Worm (Caenorhabditis elegans) whole organism, young adult: ENCODE measurements around the gene lgc-31.
A peak's percentile ranks its signal among the peaks of the same experiment; 100 is the strongest.

ENCODE experiments used
- B0019.2 ChIP-seq: fragments of 200-800 bp; sonication (Bioruptor generic); conservative IDR thresholded peaks from 2 replicates; pipeline ENCODE4 v1.3.6; 2022; ENCODE audit warnings: missing genetic modification reagents, missing genetic modification characterization, missing compliant biosample characterization
- B0261.1 ChIP-seq: sonication (generic microtip); optimal IDR thresholded peaks from 2 replicates; lab custom pipeline; 2016; ENCODE audit warnings: mild to moderate bottlenecking, missing genetic modification characterization, moderate library complexity, missing compliant biosample characterization
- B0336.3 ChIP-seq: fragments of 200-800 bp; sonication (Bioruptor generic); IDR thresholded peaks from 2 replicates; pipeline ENCODE4 v1.3.6; 2022; ENCODE audit warnings: missing genetic modification characterization, missing compliant biosample characterization
- C17E4.6 ChIP-seq: fragments of 200-800 bp; sonication (Bioruptor generic); IDR thresholded peaks from 2 replicates; pipeline ENCODE4 v1.3.6; 2022; ENCODE audit warnings: missing genetic modification reagents, missing genetic modification characterization, missing compliant biosample characterization
- F23B12.7 ChIP-seq: sonication (generic microtip); optimal IDR thresholded peaks from 2 replicates; lab custom pipeline; 2017; ENCODE audit warnings: missing genetic modification characterization, mild to moderate bottlenecking, missing compliant biosample characterization, antibody characterized with exemption, moderate library complexity; ENCODE audit not compliant: insufficient read depth
- K12H6.12 ChIP-seq: fragments of 200-800 bp; sonication (Bioruptor generic); optimal IDR thresholded peaks from 2 replicates; lab custom pipeline; 2018; ENCODE audit warnings: mild to moderate bottlenecking, missing genetic modification characterization, missing compliant biosample characterization
- Y56A3A.18 ChIP-seq: fragments of 200-800 bp; sonication (Bioruptor generic); IDR thresholded peaks from 2 replicates; pipeline ENCODE4 v1.3.6; 2022; ENCODE audit warnings: missing genetic modification reagents, missing genetic modification characterization, missing compliant biosample characterization
- akir-1 ChIP-seq: fragments of 200-800 bp; sonication (Bioruptor generic); optimal IDR thresholded peaks from 2 replicates; lab custom pipeline; 2018; ENCODE audit warnings: mild to moderate bottlenecking, missing genetic modification characterization, moderate library complexity, missing compliant biosample characterization
- ama-1 ChIP-seq, 3 experiments: fragments of 150-350 bp in 1 of 3; sonication (generic microtip) in 2 of 3; optimal IDR thresholded peaks; 2 replicates each; lab custom pipeline; 2014 to 2018; ENCODE audit warnings: missing biosample characterization in 2 of 3, missing genetic modification characterization in 2 of 3, missing genetic modification reagents in 2 of 3
- aptf-2 ChIP-seq: fragments of 200-800 bp; sonication (Bioruptor generic); conservative IDR thresholded peaks from 2 replicates; pipeline ENCODE4 v1.3.6; 2022; ENCODE audit warnings: missing genetic modification reagents, missing genetic modification characterization, missing compliant biosample characterization
- atf-7 ChIP-seq: sonication (generic microtip); optimal IDR thresholded peaks from 2 replicates; lab custom pipeline; 2017; ENCODE audit warnings: mild to moderate bottlenecking, missing genetic modification characterization, missing compliant biosample characterization
- attf-3 ChIP-seq: fragments of 200-800 bp; sonication (Bioruptor generic); conservative IDR thresholded peaks from 2 replicates; pipeline ENCODE4 v1.3.6; 2022; ENCODE audit warnings: missing genetic modification reagents, missing genetic modification characterization, missing compliant biosample characterization
- ccch-3 ChIP-seq: fragments of 200-800 bp; sonication (Bioruptor generic); optimal IDR thresholded peaks from 2 replicates; lab custom pipeline; 2018; ENCODE audit warnings: mild to moderate bottlenecking, missing genetic modification characterization, missing compliant biosample characterization
- ceh-91 ChIP-seq: fragments of 200-800 bp; sonication (Bioruptor generic); IDR thresholded peaks from 2 replicates; pipeline ENCODE4 v1.3.6; 2022; ENCODE audit warnings: missing genetic modification reagents, missing genetic modification characterization, missing compliant biosample characterization
- chd-7 ChIP-seq: sonication (generic microtip); optimal IDR thresholded peaks from 2 replicates; lab custom pipeline; 2016; ENCODE audit warnings: mild to moderate bottlenecking, missing genetic modification characterization, moderate library complexity, missing compliant biosample characterization
- efl-1 ChIP-seq: fragments of 150-350 bp; optimal IDR thresholded peaks from 2 replicates; lab custom pipeline; 2014; ENCODE audit warnings: missing biosample characterization, missing genetic modification reagents, missing genetic modification characterization
- hlh-12 ChIP-seq: sonication (generic microtip); optimal IDR thresholded peaks from 2 replicates; lab custom pipeline; 2016; ENCODE audit warnings: missing genetic modification characterization, missing compliant biosample characterization
- hmg-1.2 ChIP-seq: fragments of 200-800 bp; sonication (Bioruptor generic); IDR thresholded peaks from 2 replicates; pipeline ENCODE4 v1.3.6; 2022; ENCODE audit warnings: missing genetic modification reagents, missing genetic modification characterization, missing compliant biosample characterization
- hrde-1 ChIP-seq: sonication (generic microtip); optimal IDR thresholded peaks from 2 replicates; lab custom pipeline; 2016; ENCODE audit warnings: missing genetic modification characterization, mild to moderate bottlenecking, missing compliant biosample characterization, moderate library complexity, missing genotype, missing genetic modification reagents, borderline replicate concordance
- hsf-1 ChIP-seq: fragments of 200-800 bp; sonication (Bioruptor generic); IDR thresholded peaks from 2 replicates; pipeline ENCODE4 v1.3.6; 2022; ENCODE audit warnings: missing genetic modification reagents, missing genetic modification characterization, missing compliant biosample characterization
- lag-1 ChIP-seq: fragments of 200-800 bp; sonication (Bioruptor generic); IDR thresholded peaks from 2 replicates; pipeline ENCODE4 v1.3.6; 2022; ENCODE audit warnings: missing genetic modification reagents, missing genetic modification characterization, missing compliant biosample characterization
- lin-54 ChIP-seq: fragments of 200-800 bp; sonication (Bioruptor generic); optimal IDR thresholded peaks from 2 replicates; lab custom pipeline; 2018; ENCODE audit warnings: mild to moderate bottlenecking, missing genetic modification characterization, missing compliant biosample characterization
- lsl-1 ChIP-seq: fragments of 200-800 bp; sonication (Bioruptor generic); optimal IDR thresholded peaks from 2 replicates; lab custom pipeline; 2018; ENCODE audit warnings: mild to moderate bottlenecking, missing genetic modification characterization, moderate library complexity, missing compliant biosample characterization
- madf-6 ChIP-seq: fragments of 200-800 bp; sonication (Bioruptor generic); IDR thresholded peaks from 2 replicates; pipeline ENCODE4 v1.3.6; 2022; ENCODE audit warnings: missing genetic modification reagents, missing genetic modification characterization, missing compliant biosample characterization
- mes-4 ChIP-seq: sonication (generic microtip); optimal IDR thresholded peaks from 2 replicates; lab custom pipeline; 2016; ENCODE audit warnings: missing genotype, missing genetic modification characterization, missing compliant biosample characterization
- nhr-120 ChIP-seq: fragments of 200-800 bp; sonication (Bioruptor generic); IDR thresholded peaks from 2 replicates; pipeline ENCODE4 v1.3.6; 2022; ENCODE audit warnings: missing genetic modification characterization, missing compliant biosample characterization
- nhr-27 ChIP-seq: fragments of 200-800 bp; sonication (Bioruptor generic); optimal IDR thresholded peaks from 2 replicates; lab custom pipeline; 2018; ENCODE audit warnings: mild to moderate bottlenecking, missing genetic modification characterization, moderate library complexity, missing compliant biosample characterization
- nhr-80 ChIP-seq: sonication (generic microtip); optimal IDR thresholded peaks from 2 replicates; lab custom pipeline; 2016; ENCODE audit warnings: missing genetic modification characterization, missing compliant biosample characterization
- pbrm-1 ChIP-seq: fragments of 200-800 bp; sonication (Bioruptor generic); IDR thresholded peaks from 2 replicates; pipeline ENCODE4 v1.3.6; 2022; ENCODE audit warnings: missing genetic modification reagents, missing genetic modification characterization, missing compliant biosample characterization
- rcor-1 ChIP-seq: fragments of 200-800 bp; sonication (Bioruptor generic); IDR thresholded peaks from 2 replicates; pipeline ENCODE4 v1.3.6; 2022; ENCODE audit warnings: missing genetic modification reagents, missing genetic modification characterization, missing compliant biosample characterization
- rpc-1 ChIP-seq, 2 experiments: fragments of 150-350 bp in 1 of 2; sonication (generic microtip) in 1 of 2; optimal IDR thresholded peaks; 2 replicates each; lab custom pipeline; 2014 to 2018; ENCODE audit warnings: missing biosample characterization in 1 of 2, missing genetic modification characterization in 1 of 2, missing genetic modification reagents in 1 of 2, missing genotype in 1 of 2
- snpc-1.1 ChIP-seq: sonication (generic microtip); optimal IDR thresholded peaks from 2 replicates; lab custom pipeline; 2017; ENCODE audit warnings: missing genetic modification characterization, mild to moderate bottlenecking, missing compliant biosample characterization, antibody characterized with exemption, moderate library complexity, missing genotype, missing genetic modification reagents; ENCODE audit not compliant: insufficient read depth
- sptf-2 ChIP-seq: fragments of 200-800 bp; sonication (Bioruptor generic); optimal IDR thresholded peaks from 2 replicates; lab custom pipeline; 2018; ENCODE audit warnings: mild to moderate bottlenecking, missing genetic modification characterization, missing compliant biosample characterization
- tbp1 ChIP-seq: fragments of 200-800 bp; sonication (Bioruptor generic); optimal IDR thresholded peaks from 2 replicates; lab custom pipeline; 2018; ENCODE audit warnings: mild to moderate bottlenecking, missing genetic modification characterization, missing compliant biosample characterization
- tbx-9 ChIP-seq: sonication (generic microtip); optimal IDR thresholded peaks from 2 replicates; lab custom pipeline; 2016; ENCODE audit warnings: borderline replicate concordance, missing genetic modification characterization, inconsistent platforms, missing compliant biosample characterization
- xnd-1 ChIP-seq: sonication (generic microtip); optimal IDR thresholded peaks from 2 replicates; lab custom pipeline; 2016; ENCODE audit warnings: missing genotype, missing genetic modification reagents, missing genetic modification characterization, missing compliant biosample characterization
- zfh-2 ChIP-seq: fragments of 200-800 bp; sonication (Bioruptor generic); conservative IDR thresholded peaks from 2 replicates; pipeline ENCODE4 v1.3.6; 2022; ENCODE audit warnings: missing genetic modification reagents, missing genetic modification characterization, missing compliant biosample characterization
- zim-3 ChIP-seq: sonication (generic microtip); optimal IDR thresholded peaks from 2 replicates; lab custom pipeline; 2017; ENCODE audit warnings: mild to moderate bottlenecking, missing genetic modification characterization, moderate library complexity, missing compliant biosample characterization
- ztf-22 ChIP-seq: fragments of 200-800 bp; sonication (Bioruptor generic); optimal IDR thresholded peaks from 2 replicates; lab custom pipeline; 2018; ENCODE audit warnings: mild to moderate bottlenecking, missing genetic modification characterization, moderate library complexity, missing compliant biosample characterization
- ztf-25 ChIP-seq: fragments of 200-800 bp; sonication (Bioruptor generic); IDR thresholded peaks from 2 replicates; pipeline ENCODE4 v1.3.6; 2022; ENCODE audit warnings: missing genetic modification reagents, missing genetic modification characterization, missing compliant biosample characterization
- ztf-26 ChIP-seq: sonication (generic microtip); optimal IDR thresholded peaks from 2 replicates; lab custom pipeline; 2017; ENCODE audit warnings: missing genetic modification characterization, missing compliant biosample characterization

Gene lgc-31

DNA sequence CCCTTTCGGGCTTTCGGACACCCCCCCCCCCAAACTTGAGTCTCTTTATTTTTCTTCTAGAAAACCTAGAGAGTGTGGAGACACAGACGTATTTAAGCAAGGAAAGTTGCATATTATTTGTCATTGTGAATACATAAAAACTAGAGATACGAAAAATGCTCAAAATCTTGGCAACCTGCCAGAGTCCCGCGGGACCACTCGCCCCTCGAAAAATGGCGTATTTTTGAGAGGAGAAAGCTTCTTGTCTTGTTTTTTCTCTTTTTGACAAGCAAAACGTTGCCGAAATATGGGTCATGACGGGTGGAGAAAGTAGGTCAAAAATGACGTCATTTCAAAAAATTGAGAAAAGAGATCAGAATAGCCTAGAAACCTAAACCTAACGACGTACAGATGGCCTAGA, 1.4 kb downstream of the lgc-31 start:
- TF ChIP-seq ceh-91 (GFP tag; lab: Robert Waterston, UW) (no peak), atf-7 (tag; lab: Kevin White, UChicago) (peak; percentile 15), lin-54 (GFP tag; lab: Kevin White, UChicago) (no peak), ccch-3 (GFP tag; lab: Kevin White, UChicago) (no peak)

DNA sequence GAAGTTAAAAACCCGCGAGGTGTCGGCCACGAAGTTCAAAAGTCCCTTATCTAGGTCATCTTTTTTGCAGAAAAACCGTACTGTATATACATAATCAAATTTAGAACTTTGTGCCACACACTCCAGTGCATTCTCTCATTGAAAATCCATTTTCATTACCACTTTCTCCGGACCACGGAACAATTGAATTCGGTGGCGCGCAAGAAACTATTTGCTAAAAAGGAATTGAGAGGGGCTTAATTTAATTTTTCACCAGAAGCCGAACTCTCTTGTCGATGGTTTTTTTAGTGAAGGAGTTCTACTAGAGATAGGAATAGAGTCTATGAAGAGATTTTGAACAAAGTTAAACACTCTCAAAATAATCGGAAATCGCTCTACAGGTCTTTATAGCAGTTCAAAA, 2.0 kb downstream of the lgc-31 start:
- TF ChIP-seq lsl-1 (GFP tag; lab: Kevin White, UChicago) (no peak), B0019.2 (GFP tag; lab: Robert Waterston, UW) (no peak), sptf-2 (GFP tag; lab: Kevin White, UChicago) (no peak), hrde-1 (no peak), akir-1 (GFP tag; lab: Kevin White, UChicago) (no peak), hsf-1 (GFP tag; lab: Robert Waterston, UW) (no peak), ztf-22 (GFP tag; lab: Kevin White, UChicago) (no peak), nhr-120 (GFP tag; lab: Robert Waterston, UW) (no peak)

DNA sequence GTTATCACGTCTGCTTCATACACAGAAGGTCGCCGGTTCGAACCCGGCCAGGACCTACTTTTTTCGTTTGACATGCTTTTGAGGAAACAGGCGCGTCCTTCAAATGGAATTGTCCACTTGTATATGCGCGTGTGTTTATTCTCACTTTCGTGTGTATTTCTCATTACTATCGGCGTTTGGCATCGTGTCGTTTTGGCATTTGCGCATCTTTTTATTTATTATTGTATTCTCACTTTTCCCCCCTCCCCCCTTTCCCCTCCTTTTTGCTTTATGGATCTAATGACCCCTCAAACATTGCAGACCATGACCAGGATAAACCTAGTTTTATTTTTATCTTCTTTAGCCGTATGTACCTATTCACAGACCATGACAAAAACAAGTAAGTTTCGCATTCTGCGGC, 4.4 kb downstream of the lgc-31 start, which contains the start of gene F21A3.3:
F21A3.3 (plus strand) TSS at position 301 of the 400 bp plus-strand sequence.
- no peak for TF ChIP-seq snpc-1.1 (tag; lab: Kevin White, UChicago)
- no peak for TF ChIP-seq B0336.3 (GFP tag; lab: Robert Waterston, UW)
- no peak for TF ChIP-seq hlh-12 (tag; lab: Kevin White, UChicago)
- TF ChIP-seq mes-4 (tag; lab: Kevin White, UChicago): no peak
- no peak for TF ChIP-seq nhr-27 (tag; lab: Kevin White, UChicago)
- no peak for TF ChIP-seq ama-1 (optimal IDR thresholded peaks at IDR 0.05; lab: Kevin White, UChicago)
- no peak for TF ChIP-seq ama-1 (GFP tag; optimal IDR thresholded peaks at IDR 0.05; lab: Kevin White, UChicago)

DNA sequence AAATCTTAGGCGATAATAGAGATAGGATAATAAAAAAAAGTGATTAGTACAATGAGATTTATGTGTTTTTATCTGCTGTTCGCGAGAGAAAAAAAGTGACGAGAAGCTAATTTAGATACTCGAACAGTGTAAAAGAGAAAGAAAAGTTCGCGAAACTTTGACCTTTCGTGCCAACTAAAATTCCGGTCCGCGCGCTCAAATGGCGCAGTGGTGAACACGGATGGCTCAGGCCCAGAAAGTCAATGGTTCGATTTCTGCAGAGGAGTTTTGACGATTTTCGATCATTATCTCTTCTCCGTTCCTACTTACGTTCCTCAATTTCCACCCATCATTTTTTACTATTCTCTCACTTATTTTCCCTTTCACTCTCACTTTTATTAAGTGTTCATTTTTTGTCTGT, 5.3 kb downstream of the lgc-31 start:
- TF ChIP-seq rcor-1 (GFP tag; lab: Robert Waterston, UW) (no peak), tbp1 (GFP tag; lab: Kevin White, UChicago) (peak; percentile 71), rpc-1 (optimal IDR thresholded peaks at IDR 0.05; lab: Kevin White, UChicago) (no peak), rpc-1 (tag; optimal IDR thresholded peaks at IDR 0.05; lab: Kevin White, UChicago) (peak; percentile 53), K12H6.12 (tag; lab: Kevin White, UChicago) (no peak), zim-3 (tag; lab: Kevin White, UChicago) (no peak), B0261.1 (tag; lab: Kevin White, UChicago) (peak; percentile 11)

DNA sequence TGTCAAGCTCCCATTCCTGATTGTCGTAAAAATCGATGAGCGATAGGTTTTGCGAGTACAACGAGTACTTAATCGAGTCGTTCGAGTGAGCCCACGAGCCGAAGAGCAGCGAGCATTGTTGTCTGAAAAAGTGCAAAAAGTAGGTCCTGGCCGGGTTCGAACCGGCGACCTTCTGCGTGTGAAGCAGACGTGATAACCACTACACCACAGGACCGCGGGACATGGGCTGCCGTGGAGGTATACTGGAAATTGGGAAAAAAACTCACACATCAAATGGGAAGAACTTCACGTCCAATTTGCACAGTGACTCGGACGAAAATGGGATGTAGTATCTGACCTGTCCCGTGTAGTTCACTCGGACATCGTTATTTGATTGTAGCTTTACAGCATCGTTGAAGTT, 6.5 kb downstream of the lgc-31 start:
- no peak for TF ChIP-seq ztf-22 (GFP tag; lab: Kevin White, UChicago)
- no peak for TF ChIP-seq nhr-120 (GFP tag; lab: Robert Waterston, UW)
- no peak for TF ChIP-seq efl-1 (GFP tag; lab: Kevin White, UChicago)
- TF ChIP-seq lag-1 (GFP tag; lab: Robert Waterston, UW): no peak
- TF ChIP-seq nhr-80 (tag; lab: Kevin White, UChicago): peak; percentile 17
- TF ChIP-seq ztf-26 (tag; lab: Kevin White, UChicago): peak; percentile 13
- no peak for TF ChIP-seq C17E4.6 (GFP tag; lab: Robert Waterston, UW)
- TF ChIP-seq aptf-2 (GFP tag; lab: Robert Waterston, UW): 0 out of 2 replicates have a peak, but pooled peaks have one; percentile 32
- TF ChIP-seq chd-7 (tag; lab: Kevin White, UChicago): no peak
- TF ChIP-seq Y56A3A.18: no peak
- peak; percentile 50; the same call in 1 of the 2 replicates for TF ChIP-seq zfh-2
- TF ChIP-seq F23B12.7: peak; percentile 33
- TF ChIP-seq hmg-1.2: peak; percentile 41; the same call in 1 of the 2 replicates
- no peak for TF ChIP-seq xnd-1 (tag; lab: Kevin White, UChicago)
- TF ChIP-seq pbrm-1 (GFP tag; lab: Robert Waterston, UW): peak; percentile 63
- no peak for TF ChIP-seq tbx-9 (tag; lab: Kevin White, UChicago)
- TF ChIP-seq lin-54 (GFP tag; lab: Kevin White, UChicago): no peak
- TF ChIP-seq lsl-1 (GFP tag; lab: Kevin White, UChicago): peak; percentile 40
- TF ChIP-seq attf-3 (GFP tag; lab: Robert Waterston, UW): no peak; the same call in 1 of the 2 replicates
- no peak for TF ChIP-seq ztf-25
- TF ChIP-seq madf-6: peak; percentile 23; the same call in 1 of the 2 replicates
